Fruit fly (Drosophila melanogaster): ENCODE data around the gene SdhAL.

The SdhAL gene

DNA sequence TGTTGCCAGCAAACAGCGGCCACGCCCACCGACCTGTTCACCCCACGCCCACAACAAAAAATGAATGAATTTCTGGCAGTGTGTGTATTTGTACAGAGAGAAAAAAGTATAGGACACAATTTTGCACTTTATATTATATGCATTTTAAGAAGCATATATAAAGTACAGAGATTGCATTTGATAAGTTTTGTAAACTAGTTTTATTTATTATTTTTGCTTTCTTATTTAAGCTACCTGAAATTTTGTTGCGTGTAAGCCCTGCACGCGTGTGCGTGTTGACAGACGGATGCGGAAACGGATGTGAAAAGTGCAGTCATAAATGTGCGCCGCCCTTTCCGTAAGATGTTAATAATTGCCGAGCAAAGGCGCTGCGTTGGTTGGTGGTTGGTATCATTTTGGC is 27.8 kb downstream of the SdhAL start (continued):
- 0 out of 3 replicates have a peak, but pooled peaks have one; percentile 30 for TF ChIP-seq H15 (GFP tag; IDR thresholded peaks at IDR 0.05)
- TF ChIP-seq pita (GFP tag; optimal IDR thresholded peaks at IDR 0.05): no peak
- no peak for TF ChIP-seq CG9876 (GFP tag; optimal IDR thresholded peaks at IDR 0.05)
- no peak for TF ChIP-seq az2 (GFP tag; optimal IDR thresholded peaks at IDR 0.05)
- TF ChIP-seq CG3281 (GFP tag; optimal IDR thresholded peaks at IDR 0.05): peak; percentile 30
- TF ChIP-seq CG14014 (GFP tag; IDR thresholded peaks at IDR 0.05): no peak
- no peak for TF ChIP-seq gce (GFP tag; IDR thresholded peaks at IDR 0.05)
- TF ChIP-seq Atf-2 (GFP tag; optimal IDR thresholded peaks at IDR 0.05): no peak
- TF ChIP-seq ci (GFP tag; IDR thresholded peaks at IDR 0.05): peak; percentile 51; the same call in 1 of the 3 replicates
- peak; percentile 59 for TF ChIP-seq CG18599 (GFP tag; optimal IDR thresholded peaks at IDR 0.05)
- peak; percentile 4 for TF ChIP-seq CG8388 (GFP tag; optimal IDR thresholded peaks at IDR 0.05)
- TF ChIP-seq CG9797 (GFP tag; optimal IDR thresholded peaks at IDR 0.05): no peak
- no peak for TF ChIP-seq CG7271 (tag; optimal IDR thresholded peaks at IDR 0.05)
- TF ChIP-seq CG10366 (GFP tag; IDR thresholded peaks at IDR 0.05): no peak
- no peak for TF ChIP-seq CG17385 (GFP tag; optimal IDR thresholded peaks at IDR 0.05)
- no peak for TF ChIP-seq hb (GFP tag; IDR thresholded peaks at IDR 0.05; ENCODE audit: partially characterized antibody)
- TF ChIP-seq inv (GFP tag; IDR thresholded peaks at IDR 0.05; ENCODE audit: partially characterized antibody): no peak
- no peak for TF ChIP-seq CG11247 (GFP tag; IDR thresholded peaks at IDR 0.05)
- TF ChIP-seq jigr1 (GFP tag; IDR thresholded peaks at IDR 0.05): no peak
- no peak for TF ChIP-seq ERR (GFP tag; optimal IDR thresholded peaks at IDR 0.05)
- no peak for TF ChIP-seq amos (GFP tag; IDR thresholded peaks at IDR 0.05; ENCODE audit: partially characterized antibody)
- no peak for TF ChIP-seq MTF-1 (GFP tag; optimal IDR thresholded peaks at IDR 0.05; ENCODE audit: borderline replicate concordance)
- TF ChIP-seq pan (optimal IDR thresholded peaks at IDR 0.05): no peak
- TF ChIP-seq pan (GFP tag; optimal IDR thresholded peaks at IDR 0.05 in 1 of 2, IDR thresholded peaks at IDR 0.05 in 1 of 2): no peak
- no peak for TF ChIP-seq lbe (GFP tag; optimal IDR thresholded peaks at IDR 0.05)
- TF ChIP-seq Side (GFP tag; optimal IDR thresholded peaks at IDR 0.05): no peak
- TF ChIP-seq CG42726 (GFP tag; IDR thresholded peaks at IDR 0.05; ENCODE audit: partially characterized antibody): no peak
- TF ChIP-seq lmd (GFP tag; IDR thresholded peaks at IDR 0.05): 0 out of 2 replicates have a peak, but pooled peaks have one; percentile 5
- no peak for TF ChIP-seq bsh (GFP tag; optimal IDR thresholded peaks at IDR 0.05)
- no peak for TF ChIP-seq CG11085 (GFP tag; IDR thresholded peaks at IDR 0.05)
- no peak for TF ChIP-seq GATAe (GFP tag; conservative IDR thresholded peaks at IDR 0.05)
- no peak for TF ChIP-seq CG12104 (GFP tag; optimal IDR thresholded peaks at IDR 0.05)
- TF ChIP-seq ap (GFP tag; IDR thresholded peaks at IDR 0.05): no peak
- TF ChIP-seq crc (GFP tag; optimal IDR thresholded peaks at IDR 0.05): no peak
- no peak for TF ChIP-seq br (optimal IDR thresholded peaks at IDR 0.05)
- no peak for TF ChIP-seq zen2 (GFP tag; IDR thresholded peaks at IDR 0.05; ENCODE audit: partially characterized antibody)
- TF ChIP-seq scrt (GFP tag; optimal IDR thresholded peaks at IDR 0.05): peak; percentile 17
- no peak for TF ChIP-seq CG7372 (GFP tag; IDR thresholded peaks at IDR 0.05)
- no peak for TF ChIP-seq CG30431 (GFP tag; optimal IDR thresholded peaks at IDR 0.05)
- TF ChIP-seq ind (GFP tag; optimal IDR thresholded peaks at IDR 0.05): no peak
- peak; percentile 66 for TF ChIP-seq sens (GFP tag)
- peak; percentile 3 for TF ChIP-seq Sox100B (GFP tag; optimal IDR thresholded peaks at IDR 0.05)
- no peak for TF ChIP-seq btn (GFP tag; optimal IDR thresholded peaks at IDR 0.05)
- TF ChIP-seq HLH3B (GFP tag; IDR thresholded peaks at IDR 0.05): no peak
- peak; percentile 45 for TF ChIP-seq dmrt99B (tag; optimal IDR thresholded peaks at IDR 0.05)
- TF ChIP-seq CG7839 (tag; optimal IDR thresholded peaks at IDR 0.05): peak; percentile 21
- TF ChIP-seq knrl (GFP tag; IDR thresholded peaks at IDR 0.05; ENCODE audit: partially characterized antibody): no peak
- no peak for TF ChIP-seq HLH4C (GFP tag; IDR thresholded peaks at IDR 0.05; ENCODE audit: partially characterized antibody)
- TF ChIP-seq Myb (GFP tag; optimal IDR thresholded peaks at IDR 0.05): no peak
- TF ChIP-seq slp2 (GFP tag; optimal IDR thresholded peaks at IDR 0.05): no peak
- TF ChIP-seq ken (GFP tag; IDR thresholded peaks at IDR 0.05): 0 out of 3 replicates have a peak, but pooled peaks have one; percentile 35
- no peak for TF ChIP-seq Max (GFP tag; optimal IDR thresholded peaks at IDR 0.05)

Measured in whole organism, embryonic.